Worm (Caenorhabditis elegans) whole organism, mixed stage, embryonic: Measurements from ENCODE around the gene srsx-28.

ENCODE experiments used
- bed-3 ChIP-seq: fragments of 200-800 bp; sonication (Bioruptor generic); optimal IDR thresholded peaks from 3 replicates; lab custom pipeline; 2018; ENCODE audit warnings: mild to moderate bottlenecking, missing genetic modification characterization, moderate library complexity, missing compliant biosample characterization
- blmp-1 ChIP-seq: fragments of 150-350 bp; optimal IDR thresholded peaks from 2 replicates; lab custom pipeline; 2014; ENCODE audit warnings: missing biosample characterization, missing genetic modification characterization
- ces-1 ChIP-seq: fragments of 150-350 bp; optimal IDR thresholded peaks from 2 replicates; lab custom pipeline; 2014; ENCODE audit warnings: missing biosample characterization, missing genetic modification reagents, missing genetic modification characterization
- lsy-2 ChIP-seq: fragments of 150-350 bp; optimal IDR thresholded peaks from 2 replicates; lab custom pipeline; 2014; ENCODE audit warnings: missing biosample characterization, missing genetic modification characterization
- nhr-12 ChIP-seq: fragments of 150-350 bp; optimal IDR thresholded peaks from 2 replicates; lab custom pipeline; 2014; ENCODE audit warnings: missing biosample characterization, missing genetic modification characterization
- snpc-4 ChIP-seq: fragments of 150-350 bp; optimal IDR thresholded peaks from 2 replicates; lab custom pipeline; 2014; ENCODE audit warnings: missing biosample characterization, missing genetic modification characterization
- unc-62 ChIP-seq: fragments of 150-350 bp; optimal IDR thresholded peaks from 2 replicates; lab custom pipeline; 2014; ENCODE audit warnings: missing biosample characterization, missing genetic modification reagents, missing genetic modification characterization
- ztf-11 ChIP-seq: fragments of 150-350 bp; optimal IDR thresholded peaks from 2 replicates; lab custom pipeline; 2014; ENCODE audit warnings: missing biosample characterization, missing genetic modification characterization

- TF ChIP-seq unc-62 (GFP tag; lab: Kevin White, UChicago) (no peak), lsy-2 (tag; lab: Kevin White, UChicago) (no peak), snpc-4 (tag; lab: Kevin White, UChicago) (no peak), blmp-1 (no peak), nhr-12 (tag; lab: Kevin White, UChicago) (no peak), ces-1 (GFP tag; lab: Kevin White, UChicago) (no peak), ztf-11 (tag; lab: Kevin White, UChicago) (no peak), bed-3 (GFP tag; lab: Kevin White, UChicago) (no peak)
These were observed 698 bp downstream of the srsx-28 start for ce11 chrV:10153076-10153475.
